Worm (Caenorhabditis elegans) whole organism, L2 larva: ENCODE results near the gene M01B2.10.

Source experiments
- dmd-4 ChIP-seq: sonication (generic microtip); optimal IDR thresholded peaks from 2 replicates; lab custom pipeline; 2017; ENCODE audit warnings: missing biosample characterization, missing genetic modification characterization
- elt-1 ChIP-seq: fragments of 150-350 bp; optimal IDR thresholded peaks from 2 replicates; lab custom pipeline; 2014; ENCODE audit warnings: missing biosample characterization, missing genetic modification characterization
- skn-1 ChIP-seq: sonication (generic microtip); optimal IDR thresholded peaks from 2 replicates; lab custom pipeline; 2017; ENCODE audit warnings: missing biosample characterization, missing genetic modification characterization

ce11 chrV:15241259-15241658 lies 21.0 kb downstream of the M01B2.10 start, which contains the start of gene chil-12:
- no peak for TF ChIP-seq skn-1 (tag; lab: Kevin White, UChicago)
- no peak for TF ChIP-seq dmd-4
- no peak for TF ChIP-seq elt-1 (tag; lab: Kevin White, UChicago)
